Fruit fly (Drosophila melanogaster) ovary, adult (tissue): Measurements from ENCODE around the gene her.
A peak's percentile ranks its signal among the peaks of the same experiment; 100 is the strongest.

Source experiments
- CG17801 ChIP-seq: fragments of 200-800 bp; optimal IDR thresholded peaks from 2 replicates; lab custom pipeline; 2019; ENCODE audit warnings: missing biosample characterization, mild to moderate bottlenecking, missing genetic modification characterization, moderate library complexity; ENCODE audit not compliant: partially characterized antibody

her gene

DNA sequence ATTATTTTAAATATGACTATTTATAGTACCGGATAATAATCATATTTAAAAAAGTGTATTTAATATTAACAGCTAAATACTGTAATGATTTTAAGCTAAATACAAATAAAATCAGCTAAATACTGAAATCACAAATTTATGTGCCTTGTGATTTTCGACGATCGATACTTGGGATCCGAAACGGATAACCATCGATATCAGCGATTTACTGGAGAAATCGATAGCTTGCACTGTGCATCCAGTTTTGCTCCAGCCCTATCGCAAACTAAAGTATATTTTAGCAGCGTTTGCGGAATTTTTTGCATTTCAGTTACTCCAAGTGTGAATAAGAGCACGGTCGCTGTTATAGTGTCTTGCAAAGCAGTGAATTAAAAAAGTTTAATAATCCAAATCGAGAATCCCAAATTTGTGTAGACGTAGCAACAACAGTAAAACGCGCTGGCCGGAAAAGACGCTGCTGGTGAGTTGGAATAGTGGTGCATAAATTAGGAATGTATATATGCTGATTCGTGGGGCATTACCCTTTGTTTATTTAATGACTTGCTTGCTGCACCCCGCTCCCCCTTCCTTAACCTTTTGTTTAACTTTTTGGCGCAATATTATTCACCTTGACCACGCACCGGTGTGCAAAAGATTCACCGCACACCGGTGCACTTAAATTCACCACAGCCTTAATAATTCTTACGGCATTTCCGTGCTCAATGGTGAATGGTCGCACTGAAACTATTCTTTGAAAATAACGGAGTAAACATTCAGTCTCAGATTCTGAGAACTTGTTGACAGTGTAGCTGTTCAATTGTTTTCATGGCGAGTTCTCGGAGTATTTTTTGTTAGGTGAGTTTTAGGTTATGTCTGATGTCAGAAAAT is 3.1 kb downstream of the her start, which contains the start of the genes grp and squ:
Gene grp, plus strand, starts transcription at position 238 of the 867 bp plus-strand sequence.
Gene squ, plus strand, starts transcription at position 238 of the 867 bp plus-strand sequence.
- TF ChIP-seq CG17801: peak; percentile 31

DNA sequence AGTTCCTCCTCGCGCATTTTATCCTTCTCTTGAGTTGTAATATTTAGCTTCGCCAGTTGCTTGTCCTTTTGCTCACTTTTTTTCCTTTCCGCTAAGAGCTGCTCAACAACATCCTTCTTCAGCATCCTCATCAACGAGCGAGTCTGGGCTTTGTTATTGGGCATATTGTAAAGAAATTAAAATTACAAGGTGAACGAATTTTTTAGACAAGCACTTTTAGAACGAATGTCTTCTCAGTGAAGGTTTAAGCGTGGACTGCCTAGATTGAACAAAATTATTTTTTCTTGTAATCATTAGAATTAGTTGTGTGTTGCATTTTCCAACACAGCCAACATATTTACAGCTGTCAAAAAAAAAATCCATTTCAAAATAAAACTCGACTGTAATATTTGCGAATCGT is 5.2 kb downstream of the her start, which contains the start of gene CG33552:
Gene CG33552, plus strand, starts transcription at position 301 of the 400 bp plus-strand sequence.
- TF ChIP-seq CG17801: no peak

DNA sequence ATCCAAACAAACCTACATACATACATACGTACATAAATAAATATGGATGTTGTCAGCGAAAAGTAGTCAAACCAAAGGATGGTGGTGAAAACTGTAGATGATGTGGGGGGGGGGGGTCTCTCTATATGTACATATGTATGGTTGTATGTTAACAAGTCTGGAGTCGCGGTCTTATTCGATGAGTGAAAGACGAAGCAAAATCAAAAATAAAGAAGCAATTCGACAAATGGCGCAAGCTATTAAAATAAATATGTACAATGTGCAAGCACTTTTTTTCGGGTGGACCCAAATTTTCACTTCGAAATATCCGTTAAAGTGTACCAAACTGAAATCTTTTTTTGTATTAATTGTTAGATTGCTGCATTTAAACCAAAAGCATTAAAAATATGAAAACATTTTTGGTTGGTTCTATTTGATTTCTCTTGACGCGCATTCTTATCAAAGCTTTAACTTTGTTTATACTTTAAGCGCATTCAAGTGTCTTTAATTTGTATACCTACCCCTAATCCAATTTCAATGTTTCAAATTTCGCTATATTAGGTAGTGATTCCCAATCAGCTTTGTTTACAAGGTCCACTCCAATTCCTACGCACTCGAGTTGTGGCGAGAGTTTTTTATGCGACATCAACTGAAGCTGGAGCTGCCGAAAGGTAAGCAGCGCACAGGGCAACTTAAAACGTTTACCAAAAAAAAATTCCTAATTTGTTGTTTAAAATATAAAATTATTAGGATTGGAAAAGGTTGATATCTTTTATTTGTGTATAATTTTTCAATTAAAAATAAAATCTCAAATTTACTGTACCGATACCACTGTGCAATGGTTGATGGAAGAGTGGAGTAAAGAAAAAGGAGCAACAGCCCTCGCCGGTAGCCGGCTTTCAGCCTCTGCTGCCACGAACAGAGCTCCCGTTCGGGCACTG is 7.2 kb downstream of the her start, which contains the start of gene CG31807:
Gene CG31807, minus strand, starts transcription at position 51 of the 920 bp plus-strand sequence.
- peak; percentile 92 for TF ChIP-seq CG17801

DNA sequence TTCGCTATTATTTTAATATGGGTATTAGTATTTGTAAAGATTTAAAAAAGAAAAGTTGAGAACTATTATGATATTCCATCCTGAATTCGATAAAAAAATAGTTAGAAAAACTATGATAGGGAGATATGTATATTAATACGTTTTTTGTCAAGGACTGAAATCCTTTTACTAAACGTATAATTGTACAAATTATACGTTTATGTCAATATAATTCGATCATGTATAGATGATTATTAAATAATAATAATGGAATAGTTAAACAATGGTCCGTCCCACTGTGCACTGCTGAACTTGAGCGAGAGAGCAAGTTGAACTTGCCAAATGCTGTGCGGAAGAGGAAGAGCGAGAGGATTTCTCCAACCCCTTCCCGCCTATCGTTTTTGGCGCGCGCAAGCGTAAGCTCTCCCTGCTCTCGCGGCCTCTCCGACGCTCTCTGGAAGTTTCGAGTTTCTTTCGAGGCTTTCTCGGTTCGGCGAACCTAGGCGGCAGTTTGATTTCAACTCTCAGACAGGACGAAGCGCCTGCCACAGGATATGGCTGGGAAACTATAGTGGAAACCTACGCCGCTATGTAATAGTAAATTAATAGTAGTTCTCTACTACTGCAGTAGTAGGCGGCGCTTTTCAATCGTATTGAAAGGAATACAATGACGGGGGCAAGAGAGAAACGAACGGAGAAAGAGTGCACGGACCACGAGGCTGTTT is 8.1 kb downstream of the her start:
- peak; percentile 47 for TF ChIP-seq CG17801

DNA sequence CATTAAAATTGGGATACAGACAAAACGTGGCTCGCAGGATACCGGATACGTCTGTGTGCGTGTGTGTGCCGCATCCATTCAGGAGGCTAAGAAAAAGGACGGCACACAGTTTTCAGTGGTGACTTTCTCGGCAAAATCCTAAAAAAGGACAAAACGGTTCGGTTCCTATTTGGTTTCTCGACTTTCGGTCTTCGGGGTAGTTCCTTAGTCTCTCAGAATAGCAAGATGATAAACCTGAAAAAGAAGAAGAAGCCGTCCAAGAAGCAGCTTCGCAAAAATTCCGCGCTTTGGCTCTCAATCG is 8.6 kb downstream of the her start:
- no peak for TF ChIP-seq CG17801

DNA sequence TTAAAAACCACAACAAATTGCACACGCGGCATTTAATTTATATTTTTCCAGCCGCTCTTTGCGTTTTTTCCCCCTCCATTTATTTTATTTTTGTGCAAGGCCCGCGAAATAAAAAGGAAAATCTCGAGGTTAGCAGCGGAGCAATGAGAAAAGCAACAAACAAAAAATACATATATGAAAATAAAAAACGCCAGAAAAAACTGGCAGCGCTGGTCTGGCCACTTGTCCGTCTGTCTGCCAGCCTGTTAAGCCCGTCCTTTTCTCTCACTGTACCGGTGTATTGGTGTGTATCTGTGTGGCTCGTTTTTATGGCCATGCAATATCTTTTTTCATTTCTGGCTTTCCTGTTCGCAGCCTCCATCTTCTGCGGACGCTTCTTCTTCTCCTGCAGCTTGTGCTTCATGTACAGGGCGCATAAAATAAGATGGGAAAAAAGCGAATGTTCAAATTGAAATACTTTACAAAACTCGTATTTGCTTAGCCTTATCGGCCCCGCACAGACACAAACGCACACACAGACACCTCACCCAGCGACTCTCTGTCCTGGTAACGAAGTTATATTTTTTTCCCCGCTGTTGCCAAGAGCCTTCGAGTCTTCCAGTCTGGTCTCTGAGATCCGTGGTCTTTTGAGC is 9.5 kb downstream of the her start:
- TF ChIP-seq CG17801: no peak

DNA sequence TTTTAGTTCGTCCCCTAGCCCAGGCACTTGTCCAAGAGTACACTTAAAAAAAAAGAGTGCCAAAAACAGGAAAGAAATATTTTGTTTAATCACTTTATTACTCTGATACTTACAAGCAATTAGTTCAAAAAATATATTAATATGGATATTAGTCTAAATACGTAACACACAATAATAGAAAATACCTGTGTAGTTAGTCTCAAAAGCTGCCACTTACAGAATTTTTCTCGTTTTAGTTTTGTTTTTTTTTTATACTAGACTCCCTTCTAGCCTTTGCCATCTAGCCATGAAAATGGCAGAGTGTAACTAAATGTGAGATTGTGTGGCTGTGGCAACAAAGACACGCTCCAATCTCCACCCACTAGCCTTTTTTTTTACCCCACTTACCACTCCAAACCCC is 10.9 kb downstream of the her start:
- no peak for TF ChIP-seq CG17801

DNA sequence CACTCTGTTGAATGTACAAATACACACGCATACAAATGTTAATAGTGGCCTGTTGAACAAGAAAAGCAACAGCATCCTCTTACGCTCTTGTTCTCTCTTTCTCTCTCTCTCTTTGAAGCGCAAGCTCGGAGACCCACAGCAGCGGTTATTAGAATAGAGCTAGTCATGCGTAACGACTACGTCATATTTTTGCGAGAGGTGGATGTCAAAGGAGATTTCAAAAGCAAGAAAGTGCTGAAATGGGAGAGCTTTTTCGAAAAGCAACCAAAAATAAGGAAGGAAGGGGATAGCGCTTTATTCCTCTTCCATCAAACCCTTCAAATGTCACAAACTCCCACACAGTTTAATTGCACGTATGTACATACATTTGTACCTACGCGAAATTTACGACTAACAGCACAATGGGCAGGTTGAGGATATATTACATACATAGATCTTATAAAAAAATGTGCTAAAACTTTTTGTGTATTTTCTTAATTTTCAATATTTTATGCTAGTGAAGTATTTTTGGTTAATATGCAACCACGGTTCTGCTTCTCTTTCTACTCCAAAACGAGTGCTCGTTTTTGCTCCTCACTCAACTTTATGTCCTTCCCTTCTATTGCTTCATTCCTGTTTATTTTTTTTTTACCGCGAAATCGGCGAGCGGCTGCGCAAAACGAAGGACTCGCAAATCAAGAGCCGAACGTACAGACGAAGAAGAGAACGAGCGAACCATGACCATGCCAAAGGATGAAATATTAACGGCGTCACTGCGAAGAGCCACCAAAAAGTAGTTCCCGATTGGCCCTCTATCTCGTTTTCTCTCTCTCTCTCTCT is 13.0 kb downstream of the her start:
- TF ChIP-seq CG17801: no peak

DNA sequence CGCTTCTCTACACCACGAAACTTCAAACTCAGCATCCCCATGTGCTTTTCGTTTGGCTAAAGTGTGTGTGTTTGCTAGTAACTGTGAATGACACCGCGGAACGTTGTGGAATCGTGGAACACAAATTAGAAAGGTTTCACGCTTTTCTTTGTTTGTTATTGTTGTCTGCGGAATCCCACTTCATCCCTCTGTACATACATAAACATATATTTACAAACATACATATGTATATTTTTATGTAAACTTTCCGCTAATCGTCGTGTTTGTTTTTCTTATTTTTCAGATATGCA is 13.6 kb downstream of the her start:
- no peak for TF ChIP-seq CG17801

DNA sequence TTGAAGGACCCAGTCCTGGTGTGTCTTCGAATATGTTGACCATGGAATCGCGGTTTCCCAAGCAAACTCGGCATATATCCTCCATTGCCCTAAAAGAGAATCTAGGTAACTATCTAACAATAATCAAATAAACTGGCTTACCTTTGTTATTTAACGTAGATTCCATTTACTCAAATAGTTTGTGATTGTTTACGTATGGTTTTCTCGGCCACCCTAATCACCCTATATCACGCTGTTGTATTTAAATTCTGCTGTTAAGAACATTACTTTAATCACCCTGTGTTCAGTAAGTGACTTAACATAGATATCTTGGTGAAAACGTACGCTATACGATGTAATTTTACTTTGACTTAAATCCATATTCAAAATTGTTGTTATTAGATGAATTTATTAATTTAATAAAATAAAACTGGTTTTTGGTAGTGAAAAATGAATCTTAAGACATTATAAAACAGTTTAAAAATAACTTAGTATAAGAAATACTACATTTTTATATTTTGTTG is 26.1 kb downstream of the her start:
- no peak for TF ChIP-seq CG17801

DNA sequence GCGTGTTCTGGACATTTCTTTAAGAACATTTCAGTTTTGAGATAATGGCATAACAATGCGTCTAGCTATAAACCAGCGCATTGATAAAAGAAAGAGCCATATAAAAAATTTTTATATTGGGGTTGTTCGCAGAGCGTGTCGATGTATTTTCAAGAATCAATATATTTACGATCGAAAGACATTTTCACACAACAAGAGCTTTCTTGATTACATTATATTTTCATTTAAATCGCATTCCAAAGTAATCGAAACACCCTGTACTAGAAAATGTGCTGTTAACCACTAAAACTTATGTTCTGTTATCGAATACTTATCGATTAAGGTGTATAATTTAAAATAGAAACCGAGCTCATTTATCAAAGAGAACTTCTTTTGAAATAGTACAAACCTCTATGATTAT is 26.8 kb downstream of the her start:
- TF ChIP-seq CG17801: peak; percentile 59

DNA sequence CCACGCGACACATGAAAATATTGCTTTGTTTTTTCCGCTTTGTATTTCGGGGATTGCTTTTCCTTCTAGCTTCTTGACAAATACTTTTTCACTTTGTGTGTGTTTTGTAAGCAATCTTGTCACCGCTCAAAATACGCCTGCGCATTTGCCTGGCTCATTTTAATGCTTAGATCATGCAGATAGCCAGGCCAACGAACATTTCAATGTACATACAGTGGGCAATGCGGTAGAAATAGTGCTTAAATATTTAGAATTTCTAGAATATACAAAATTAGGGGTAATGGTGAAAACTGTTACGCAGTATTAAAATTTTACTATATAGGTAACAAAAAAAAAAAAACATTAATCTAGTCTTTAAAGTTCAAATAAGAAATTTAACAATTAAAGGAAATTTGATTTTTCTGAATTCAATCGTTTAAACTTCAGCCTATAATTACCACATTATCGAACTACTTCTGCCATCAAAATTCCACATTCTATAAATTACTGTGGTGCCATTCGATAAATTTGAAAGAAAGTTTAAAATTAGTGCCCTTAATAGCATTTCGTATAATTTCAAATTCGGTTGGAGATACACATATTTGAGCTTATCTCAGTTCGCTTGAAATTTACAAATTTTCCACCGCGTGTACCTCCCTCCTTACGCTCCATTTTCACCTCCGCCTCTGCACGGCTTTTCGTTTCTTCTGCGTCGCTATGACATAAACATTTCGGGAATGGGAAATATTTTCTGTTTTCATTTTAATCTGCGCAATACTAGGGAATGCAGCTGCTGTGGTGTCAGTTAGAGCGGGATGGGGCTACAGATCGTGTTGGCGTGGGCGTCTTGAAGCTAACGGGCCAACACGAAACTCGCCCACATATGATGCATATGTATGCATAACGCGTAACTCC is 30.1 kb downstream of the her start:
- TF ChIP-seq CG17801: no peak

DNA sequence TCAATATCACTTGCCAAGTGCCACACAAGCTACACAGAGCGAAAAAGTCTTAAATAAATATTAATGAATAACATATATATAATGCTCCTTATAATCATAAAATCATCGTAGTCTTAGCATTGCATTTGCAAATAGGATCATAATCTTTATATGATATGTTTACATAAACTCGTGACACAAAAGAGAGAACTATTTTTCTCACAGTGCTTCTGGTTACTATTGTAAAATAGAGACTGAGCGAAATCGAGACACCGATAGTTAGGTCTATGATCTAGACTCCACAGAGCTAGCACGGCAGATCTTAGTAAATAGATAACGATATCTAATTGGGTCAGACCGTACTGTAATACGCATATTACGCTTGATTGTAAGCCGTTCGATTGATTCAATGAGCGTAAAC is 32.7 kb downstream of the her start:
- no peak for TF ChIP-seq CG17801

DNA sequence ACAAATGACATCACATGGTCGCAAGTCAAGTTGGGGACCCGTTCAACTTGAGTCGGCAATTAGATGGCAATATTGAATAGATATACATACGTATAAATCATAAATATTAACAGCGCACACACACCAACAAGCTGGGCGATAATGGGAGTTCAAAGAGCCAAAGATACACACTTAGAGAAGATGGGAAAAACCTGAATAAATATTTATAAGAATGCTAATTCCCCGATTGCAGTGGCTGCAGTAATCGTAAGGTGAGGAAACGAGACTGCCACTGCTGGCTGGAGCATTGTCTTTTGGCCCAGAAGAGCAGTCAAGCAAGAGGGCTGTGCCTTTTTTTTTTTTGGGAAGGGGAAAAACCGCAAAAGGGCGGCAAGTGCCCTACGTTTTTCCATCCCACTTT is 33.2 kb downstream of the her start:
- TF ChIP-seq CG17801: no peak
